Fruit fly (Drosophila melanogaster): Measurements from ENCODE around the gene CG10097.

Gene CG10097

DNA sequence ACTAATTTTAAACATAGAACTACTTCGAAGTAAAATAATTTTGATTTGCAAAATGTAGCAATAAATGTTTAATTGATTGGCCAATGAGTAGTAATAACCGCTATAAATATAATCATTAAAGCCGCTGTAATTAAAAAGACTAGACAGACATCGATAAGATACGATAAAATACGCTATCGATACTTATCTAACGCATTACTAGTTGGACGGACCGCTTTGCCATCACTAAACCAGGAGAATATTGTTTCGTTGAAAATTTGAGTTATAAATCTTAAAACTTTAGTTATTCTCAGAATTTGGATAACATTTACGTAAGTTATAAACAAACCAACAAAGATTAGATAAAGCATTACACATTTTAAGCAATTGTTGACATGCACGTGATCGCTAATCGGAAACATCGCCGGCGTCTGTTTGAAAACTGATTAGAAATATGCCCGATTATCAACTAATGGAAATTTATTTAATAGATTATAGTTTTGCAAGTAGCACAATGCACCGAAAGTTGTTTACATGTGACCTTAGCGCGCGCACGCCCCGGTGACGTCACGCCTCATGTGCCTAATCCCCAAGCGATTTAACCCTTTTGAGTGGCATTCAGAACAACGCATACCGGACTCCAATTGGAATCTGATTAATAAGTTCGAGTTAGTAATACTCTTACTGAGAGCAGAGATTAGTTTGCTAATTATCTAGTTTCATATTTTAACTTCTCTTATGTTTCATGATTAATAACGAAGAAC is 43.8 kb upstream of the CG10097 start, which contains the start of gene Desat1 (continued):
- TF ChIP-seq CG7987 (GFP tag; optimal IDR thresholded peaks at IDR 0.05), result peak; percentile 80
- TF ChIP-seq usp (GFP tag; optimal IDR thresholded peaks at IDR 0.05), result no peak
- no peak for TF ChIP-seq ind (GFP tag; optimal IDR thresholded peaks at IDR 0.05)
- no peak for TF ChIP-seq Sin3A (optimal IDR thresholded peaks at IDR 0.05)
- no peak for TF ChIP-seq CG11504 (tag; optimal IDR thresholded peaks at IDR 0.05)
- TF ChIP-seq CG6272 (GFP tag; IDR thresholded peaks at IDR 0.05), result no peak
- no peak for TF ChIP-seq ttk (GFP tag; IDR thresholded peaks at IDR 0.05)
- no peak for TF ChIP-seq CG2678 (tag; optimal IDR thresholded peaks at IDR 0.05)
- TF ChIP-seq CG5180 (GFP tag; optimal IDR thresholded peaks at IDR 0.05), result no peak
- TF ChIP-seq tll (GFP tag; optimal IDR thresholded peaks at IDR 0.05), result no peak
- TF ChIP-seq hb (GFP tag; IDR thresholded peaks at IDR 0.05; ENCODE audit: partially characterized antibody), result peak; percentile 79
- peak; percentile 49; the same call in 1 of the 2 replicates for TF ChIP-seq E2f2 (GFP tag; IDR thresholded peaks at IDR 0.05)
- no peak for TF ChIP-seq ham (GFP tag; IDR thresholded peaks at IDR 0.05)
- TF ChIP-seq CG10565 (GFP tag; optimal IDR thresholded peaks at IDR 0.05), result no peak
- TF ChIP-seq cato (GFP tag; optimal IDR thresholded peaks at IDR 0.05; ENCODE audit: borderline replicate concordance), result no peak
- peak; percentile 72 for TF ChIP-seq Med (GFP tag)
- no peak for TF ChIP-seq Rx (GFP tag; IDR thresholded peaks at IDR 0.05)
- TF ChIP-seq CG15601 (tag; optimal IDR thresholded peaks at IDR 0.05), result no peak
- TF ChIP-seq CG12236 (GFP tag; optimal IDR thresholded peaks at IDR 0.05), result no peak
- TF ChIP-seq CG2129 (GFP tag; IDR thresholded peaks at IDR 0.05; ENCODE audit: partially characterized antibody), result peak; percentile 72
- TF ChIP-seq CG3995 (GFP tag; optimal IDR thresholded peaks at IDR 0.05), result peak; percentile 19
- peak; percentile 96 for TF ChIP-seq bbx (GFP tag; IDR thresholded peaks at IDR 0.05; ENCODE audit: partially characterized antibody)
- no peak for TF ChIP-seq so (GFP tag; IDR thresholded peaks at IDR 0.05)
- TF ChIP-seq CG17359 (tag; optimal IDR thresholded peaks at IDR 0.05), result no peak
- TF ChIP-seq HLH4C (GFP tag; IDR thresholded peaks at IDR 0.05; ENCODE audit: partially characterized antibody), result peak; percentile 89
- TF ChIP-seq CG34376 (GFP tag; optimal IDR thresholded peaks at IDR 0.05), result peak; percentile 74
- no peak for TF ChIP-seq CG17385 (GFP tag; optimal IDR thresholded peaks at IDR 0.05)
- TF ChIP-seq cwo (GFP tag; optimal IDR thresholded peaks at IDR 0.05), result peak; percentile 80
- TF ChIP-seq tio (GFP tag; optimal IDR thresholded peaks at IDR 0.05), result no peak
- TF ChIP-seq Aef1 (GFP tag; IDR thresholded peaks at IDR 0.05), result no peak
- no peak for TF ChIP-seq repo (GFP tag; optimal IDR thresholded peaks at IDR 0.05)
- TF ChIP-seq Hr78 (GFP tag; optimal IDR thresholded peaks at IDR 0.05), result peak in 1 of 2 experiments; percentile 41
- no peak for TF ChIP-seq jing (GFP tag; optimal IDR thresholded peaks at IDR 0.05)
- TF ChIP-seq sd (tag; optimal IDR thresholded peaks at IDR 0.05), result peak; percentile 29
- TF ChIP-seq Spps (tag; optimal IDR thresholded peaks at IDR 0.05), result no peak
- no peak for TF ChIP-seq grn (GFP tag; optimal IDR thresholded peaks at IDR 0.05)
- TF ChIP-seq lilli (GFP tag; optimal IDR thresholded peaks at IDR 0.05), result no peak
- no peak for TF ChIP-seq Vsx1 (GFP tag; optimal IDR thresholded peaks at IDR 0.05)
- peak; percentile 9 for TF ChIP-seq phol (tag; optimal IDR thresholded peaks at IDR 0.05)
- TF ChIP-seq ase (GFP tag; IDR thresholded peaks at IDR 0.05), result no peak
- no peak for TF ChIP-seq yki (optimal IDR thresholded peaks at IDR 0.05)
- TF ChIP-seq stwl (tag; optimal IDR thresholded peaks at IDR 0.05), result peak; percentile 86
- TF ChIP-seq ERR (GFP tag; optimal IDR thresholded peaks at IDR 0.05), result no peak
- TF ChIP-seq cas (GFP tag; IDR thresholded peaks at IDR 0.05), result no peak
- TF ChIP-seq CrebB (tag; optimal IDR thresholded peaks at IDR 0.05), result no peak
- TF ChIP-seq Gsc (GFP tag; IDR thresholded peaks at IDR 0.05), result no peak
- TF ChIP-seq CG9727 (GFP tag; optimal IDR thresholded peaks at IDR 0.05), result no peak
- TF ChIP-seq en (GFP tag; optimal IDR thresholded peaks at IDR 0.05), result no peak
- peak; percentile 5 for TF ChIP-seq CHES-1-like (GFP tag; optimal IDR thresholded peaks at IDR 0.05)
- no peak for TF ChIP-seq schlank (tag; optimal IDR thresholded peaks at IDR 0.05)
